Fruit fly (Drosophila melanogaster) whole organism, embryonic: ENCODE measurements around the gene Exn.
A peak's percentile ranks its signal among the peaks of the same experiment; 100 is the strongest.

Experiments used
- Abd-B ChIP-seq: fragments of 200-800 bp; sonication (Bioruptor generic); optimal IDR thresholded peaks from 2 replicates; lab custom pipeline; 2018; ENCODE audit warnings: missing biosample characterization, mild to moderate bottlenecking, missing genetic modification characterization, moderate library complexity
- Atf-2 ChIP-seq: fragments of 200-800 bp; sonication (Bioruptor generic); optimal IDR thresholded peaks from 2 replicates; lab custom pipeline; 2016; ENCODE audit warnings: missing biosample characterization, missing genetic modification characterization
- Atf6 ChIP-seq: fragments of 200-800 bp; sonication (Bioruptor generic); IDR thresholded peaks from 2 replicates; pipeline ENCODE4 v1.3.6; 2022; ENCODE audit warnings: missing biosample characterization, missing genetic modification characterization
- CG10462 ChIP-seq: fragments of 200-800 bp; sonication (Bioruptor generic); optimal IDR thresholded peaks from 2 replicates; lab custom pipeline; 2016; ENCODE audit warnings: missing biosample characterization, missing genetic modification characterization
- CG10979 ChIP-seq: fragments of 200-800 bp; sonication (Bioruptor generic); optimal IDR thresholded peaks from 2 replicates; lab custom pipeline; 2018; ENCODE audit warnings: missing biosample characterization, mild to moderate bottlenecking, missing genetic modification characterization, moderate library complexity
- CG13424 ChIP-seq: fragments of 200-800 bp; sonication (Bioruptor generic); optimal IDR thresholded peaks from 2 replicates; lab custom pipeline; 2019; ENCODE audit warnings: missing biosample characterization, mild to moderate bottlenecking, missing genetic modification characterization, moderate library complexity
- CG14014 ChIP-seq: fragments of 200-800 bp; sonication (Bioruptor generic); IDR thresholded peaks from 2 replicates; pipeline ENCODE4 v1.3.6; 2022; ENCODE audit warnings: missing biosample characterization, missing genetic modification characterization
- CG16813 ChIP-seq: fragments of 200-800 bp; sonication (Bioruptor generic); IDR thresholded peaks from 3 replicates; pipeline ENCODE4 v1.3.6; 2022; ENCODE audit warnings: missing biosample characterization, missing genetic modification characterization; ENCODE audit not compliant: partially characterized antibody
- CG17361 ChIP-seq: fragments of 200-800 bp; sonication (Bioruptor generic); IDR thresholded peaks from 3 replicates; pipeline ENCODE4 v1.3.6; 2022; ENCODE audit warnings: missing biosample characterization, missing genetic modification characterization
- CG17802 ChIP-seq: fragments of 200-800 bp; sonication (Bioruptor generic); optimal IDR thresholded peaks from 2 replicates; lab custom pipeline; 2018; ENCODE audit warnings: missing biosample characterization, mild to moderate bottlenecking, missing genetic modification characterization, moderate library complexity
- CG18599 ChIP-seq: fragments of 200-800 bp; sonication (Bioruptor generic); optimal IDR thresholded peaks from 3 replicates; lab custom pipeline; 2017; ENCODE audit warnings: missing biosample characterization, missing genetic modification characterization, mild to moderate bottlenecking, moderate library complexity, missing genetic modification reagents
- CG31224 ChIP-seq: fragments of 200-800 bp; sonication (Bioruptor generic); IDR thresholded peaks from 2 replicates; pipeline ENCODE4 v1.3.6; 2022; ENCODE audit warnings: missing biosample characterization, missing genetic modification characterization
- CG31441 ChIP-seq: fragments of 200-800 bp; sonication (Bioruptor generic); IDR thresholded peaks from 2 replicates; pipeline ENCODE4 v1.3.6; 2022; ENCODE audit warnings: missing biosample characterization, missing genetic modification characterization
- CG3163 ChIP-seq: fragments of 200-800 bp; sonication (Bioruptor generic); optimal IDR thresholded peaks from 3 replicates; lab custom pipeline; 2016; ENCODE audit warnings: missing biosample characterization, missing genetic modification characterization
- CG32767 ChIP-seq: fragments of 200-800 bp; sonication (Bioruptor generic); IDR thresholded peaks from 2 replicates; pipeline ENCODE4 v1.3.6; 2022; ENCODE audit warnings: missing biosample characterization, missing genetic modification characterization
- CG32772 ChIP-seq: fragments of 200-800 bp; sonication (Bioruptor generic); IDR thresholded peaks from 2 replicates; pipeline ENCODE4 v1.3.6; 2022; ENCODE audit warnings: missing biosample characterization, missing genetic modification characterization
- CG42726 ChIP-seq: fragments of 200-800 bp; sonication (Bioruptor generic); IDR thresholded peaks from 2 replicates; pipeline ENCODE4 v1.3.6; 2022; ENCODE audit warnings: missing biosample characterization, missing genetic modification characterization; ENCODE audit not compliant: partially characterized antibody
- CG6654 ChIP-seq: fragments of 200-800 bp; sonication (Bioruptor generic); optimal IDR thresholded peaks from 2 replicates; lab custom pipeline; 2017; ENCODE audit warnings: missing biosample characterization, mild to moderate bottlenecking, missing genetic modification characterization
- CG6683 ChIP-seq: fragments of 200-800 bp; sonication (Bioruptor generic); optimal IDR thresholded peaks from 2 replicates; lab custom pipeline; 2017; ENCODE audit warnings: missing biosample characterization, mild to moderate bottlenecking, missing genetic modification characterization, missing genetic modification reagents
- CG7357 ChIP-seq: fragments of 200-800 bp; sonication (Bioruptor generic); IDR thresholded peaks from 3 replicates; pipeline ENCODE4 v1.3.6; 2022; ENCODE audit warnings: missing biosample characterization, missing genetic modification characterization
- CG7839 ChIP-seq: fragments of 200-800 bp; sonication (Bioruptor generic); optimal IDR thresholded peaks from 3 replicates; lab custom pipeline; 2018; ENCODE audit warnings: missing biosample characterization, mild to moderate bottlenecking, missing genetic modification characterization, moderate library complexity
- CG9797 ChIP-seq: fragments of 200-800 bp; sonication (Bioruptor generic); optimal IDR thresholded peaks from 3 replicates; lab custom pipeline; 2018; ENCODE audit warnings: missing biosample characterization, mild to moderate bottlenecking, missing genetic modification characterization
- CG9932 ChIP-seq: fragments of 200-800 bp; sonication (Bioruptor generic); IDR thresholded peaks from 2 replicates; pipeline ENCODE4 v1.3.6; 2022; ENCODE audit warnings: missing biosample characterization, missing genetic modification characterization
- CoRest ChIP-seq: fragments of 200-800 bp; sonication (Bioruptor generic); optimal IDR thresholded peaks from 3 replicates; lab custom pipeline; 2018; ENCODE audit warnings: missing biosample characterization, mild to moderate bottlenecking, missing genetic modification characterization, moderate library complexity
- Doc2 ChIP-seq: fragments of 200-800 bp; sonication (Bioruptor generic); IDR thresholded peaks from 2 replicates; pipeline ENCODE4 v1.3.6; 2022; ENCODE audit warnings: missing biosample characterization, missing genetic modification characterization
- Dp ChIP-seq: fragments of 200-800 bp; sonication (Bioruptor generic); optimal IDR thresholded peaks from 2 replicates; lab custom pipeline; 2018; ENCODE audit warnings: missing biosample characterization, mild to moderate bottlenecking, missing genetic modification characterization, moderate library complexity
- Fer2 ChIP-seq: fragments of 200-800 bp; sonication (Bioruptor generic); optimal IDR thresholded peaks from 2 replicates; lab custom pipeline; 2018; ENCODE audit warnings: missing biosample characterization, mild to moderate bottlenecking, missing genetic modification characterization, moderate library complexity
- Gug ChIP-seq: fragments of 200-800 bp; sonication (Bioruptor generic); IDR thresholded peaks from 4 replicates; pipeline ENCODE4 v1.3.6; 2022; ENCODE audit warnings: missing biosample characterization, missing genetic modification characterization
- HHEX ChIP-seq: fragments of 200-800 bp; sonication (Bioruptor generic); optimal IDR thresholded peaks from 3 replicates; lab custom pipeline; 2017; ENCODE audit warnings: missing biosample characterization, mild to moderate bottlenecking, missing genetic modification characterization, missing genetic modification reagents
- Hmr ChIP-seq: fragments of 200-800 bp; sonication (Bioruptor generic); optimal IDR thresholded peaks from 3 replicates; lab custom pipeline; 2017; ENCODE audit warnings: mild to moderate bottlenecking, missing biosample characterization, missing genetic modification reagents, missing genetic modification characterization
- Myb ChIP-seq: fragments of 200-800 bp; sonication (Bioruptor generic); optimal IDR thresholded peaks from 2 replicates; lab custom pipeline; 2016; ENCODE audit warnings: missing biosample characterization, missing genetic modification characterization
- Oli ChIP-seq: fragments of 200-800 bp; sonication (Bioruptor generic); optimal IDR thresholded peaks from 2 replicates; lab custom pipeline; 2018; ENCODE audit warnings: missing biosample characterization, mild to moderate bottlenecking, missing genetic modification characterization, moderate library complexity
- Optix ChIP-seq: fragments of 200-800 bp; sonication (Bioruptor generic); IDR thresholded peaks from 3 replicates; pipeline ENCODE4 v1.3.6; 2022; ENCODE audit warnings: missing biosample characterization, missing genetic modification characterization
- Ptx1 ChIP-seq: fragments of 200-800 bp; sonication (Bioruptor generic); IDR thresholded peaks from 2 replicates; pipeline ENCODE4 v1.3.6; 2022; ENCODE audit warnings: missing biosample characterization, missing genetic modification characterization
- Stat92E ChIP-seq, 3 experiments: fragments of >200 bp in 2 of 3; fragments of 200-800 bp in 1 of 3; sonication (Bioruptor generic) in 1 of 3; optimal IDR thresholded peaks; 2 replicates each; lab custom pipeline; 2017 to 2019; ENCODE audit warnings: missing biosample characterization in 3 of 3, missing genetic modification characterization in 3 of 3, mild to moderate bottlenecking in 1 of 3, moderate library complexity in 1 of 3
- amos ChIP-seq: fragments of 200-800 bp; sonication (Bioruptor generic); IDR thresholded peaks from 2 replicates; pipeline ENCODE4 v1.3.6; 2022; ENCODE audit warnings: missing biosample characterization, missing genetic modification characterization; ENCODE audit not compliant: partially characterized antibody
- bab2 ChIP-seq: fragments of 200-800 bp; sonication (Bioruptor generic); optimal IDR thresholded peaks from 2 replicates; lab custom pipeline; 2016; ENCODE audit warnings: missing biosample characterization, missing genetic modification characterization
- bsh ChIP-seq, 2 experiments: fragments of 200-800 bp; sonication (Bioruptor generic); optimal IDR thresholded peaks; 2 replicates each; lab custom pipeline; 2017 to 2018; ENCODE audit warnings: mild to moderate bottlenecking in 2 of 2, missing biosample characterization in 2 of 2, missing genetic modification characterization in 2 of 2, moderate library complexity in 1 of 2
- btn ChIP-seq: fragments of 200-800 bp; sonication (Bioruptor generic); optimal IDR thresholded peaks from 2 replicates; lab custom pipeline; 2016; ENCODE audit warnings: missing biosample characterization, missing genetic modification characterization
- cad ChIP-seq: fragments of >200 bp; optimal IDR thresholded peaks from 2 replicates; lab custom pipeline; 2017; ENCODE audit warnings: missing biosample characterization, missing genetic modification characterization
- exex ChIP-seq: fragments of 200-800 bp; sonication (Bioruptor generic); optimal IDR thresholded peaks from 4 replicates; lab custom pipeline; 2018; ENCODE audit warnings: missing biosample characterization, mild to moderate bottlenecking, missing genetic modification characterization, moderate library complexity
- ken ChIP-seq: fragments of 200-800 bp; sonication (Bioruptor generic); IDR thresholded peaks from 3 replicates; pipeline ENCODE4 v1.3.6; 2022; ENCODE audit warnings: missing biosample characterization, missing genetic modification characterization
- kni ChIP-seq: fragments of 200-800 bp; sonication (Bioruptor generic); optimal IDR thresholded peaks from 3 replicates; lab custom pipeline; 2017; ENCODE audit warnings: mild to moderate bottlenecking, missing biosample characterization, missing genetic modification reagents, missing genetic modification characterization
- lab ChIP-seq: fragments of 200-800 bp; sonication (Bioruptor generic); optimal IDR thresholded peaks from 3 replicates; lab custom pipeline; 2017; ENCODE audit warnings: missing biosample characterization, missing genetic modification characterization, mild to moderate bottlenecking, moderate library complexity, missing genetic modification reagents
- p53 ChIP-seq: fragments of 200-800 bp; sonication (Bioruptor generic); optimal IDR thresholded peaks from 2 replicates; lab custom pipeline; 2016; ENCODE audit warnings: missing biosample characterization, missing genetic modification characterization
- pho ChIP-seq: fragments of 200-800 bp; sonication (Bioruptor generic); optimal IDR thresholded peaks from 2 replicates; lab custom pipeline; 2016; ENCODE audit warnings: missing biosample characterization, missing genetic modification characterization
- pnt ChIP-seq: fragments of 200-800 bp; sonication (Bioruptor generic); optimal IDR thresholded peaks from 3 replicates; lab custom pipeline; 2016; ENCODE audit warnings: missing biosample characterization, missing genetic modification characterization
- stc ChIP-seq: fragments of 200-800 bp; sonication (Bioruptor generic); IDR thresholded peaks from 2 replicates; pipeline ENCODE4 v1.3.6; 2022; ENCODE audit warnings: missing biosample characterization, missing genetic modification characterization
- tup ChIP-seq: fragments of 200-800 bp; sonication (Bioruptor generic); optimal IDR thresholded peaks from 2 replicates; lab custom pipeline; 2016; ENCODE audit warnings: missing biosample characterization, mild to moderate bottlenecking, missing genetic modification characterization, moderate library complexity
- wor ChIP-seq: fragments of 200-800 bp; sonication (Bioruptor generic); IDR thresholded peaks from 2 replicates; pipeline ENCODE4 v1.3.6; 2022; ENCODE audit warnings: missing biosample characterization, missing genetic modification characterization

Gene Exn

DNA sequence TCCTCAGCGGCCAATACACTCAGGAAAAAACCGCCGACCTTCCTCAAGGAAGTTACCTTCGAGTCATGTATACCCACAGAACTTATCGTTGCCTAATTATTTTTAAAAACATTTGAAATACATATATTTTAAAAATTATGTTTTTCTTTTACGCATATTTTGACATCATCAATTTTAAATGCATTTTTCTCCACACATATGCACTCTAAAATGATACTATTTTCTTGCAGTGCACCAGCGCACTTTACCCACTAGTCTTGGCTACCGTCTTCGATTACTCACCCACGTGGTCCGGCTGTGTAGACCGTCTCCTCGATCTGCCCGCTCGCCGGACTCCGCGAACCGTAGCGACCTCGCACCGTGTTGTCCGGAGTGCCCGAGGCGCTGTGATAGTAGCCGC, 28.5 kb upstream of the Exn start:
- no peak for TF ChIP-seq Stat92E (GFP tag; optimal IDR thresholded peaks at IDR 0.05; lab: Kevin White, UChicago)
- no peak for TF ChIP-seq amos (GFP tag; lab: Robert Waterston, UW)
- no peak for TF ChIP-seq CG17802 (tag; lab: Kevin White, UChicago)
- TF ChIP-seq CG14014 (GFP tag; lab: Robert Waterston, UW): no peak
- no peak for TF ChIP-seq tup
- peak; percentile 37 for TF ChIP-seq CG10979
- no peak for TF ChIP-seq p53 (GFP tag; lab: Kevin White, UChicago)
- TF ChIP-seq btn: no peak
- no peak for TF ChIP-seq cad
- TF ChIP-seq ken: no peak
- no peak for TF ChIP-seq Doc2 (GFP tag; lab: Robert Waterston, UW)
- no peak for TF ChIP-seq CG9797 (GFP tag; lab: Kevin White, UChicago)
- TF ChIP-seq Fer2 (tag; lab: Kevin White, UChicago): no peak
- TF ChIP-seq CG6654 (GFP tag; lab: Kevin White, UChicago): no peak
- no peak for TF ChIP-seq CG32772 (GFP tag; lab: Robert Waterston, UW)
- no peak for TF ChIP-seq Hmr (GFP tag; lab: Kevin White, UChicago)
- TF ChIP-seq CG31441 (GFP tag; lab: Robert Waterston, UW): 0 out of 2 replicates have a peak, but pooled peaks have one; percentile 10
- no peak for TF ChIP-seq pnt (GFP tag; lab: Kevin White, UChicago)
- no peak for TF ChIP-seq Gug
- TF ChIP-seq Dp (GFP tag; lab: Kevin White, UChicago): no peak
- TF ChIP-seq CG9932 (GFP tag; lab: Robert Waterston, UW): peak; percentile 38
- TF ChIP-seq CG18599 (GFP tag; lab: Kevin White, UChicago): no peak
- no peak for TF ChIP-seq CG16813 (GFP tag; lab: Robert Waterston, UW)
- TF ChIP-seq CG17361 (GFP tag; lab: Robert Waterston, UW): 0 out of 3 replicates have a peak, but pooled peaks have one; percentile 23
- no peak for TF ChIP-seq CG6683 (GFP tag; lab: Kevin White, UChicago)
- no peak for TF ChIP-seq stc (GFP tag; lab: Robert Waterston, UW)
- no peak for TF ChIP-seq Atf-2 (GFP tag; lab: Kevin White, UChicago)
- TF ChIP-seq lab (GFP tag; lab: Kevin White, UChicago): no peak
- 0 out of 3 replicates have a peak, but pooled peaks have one; percentile 8 for TF ChIP-seq Optix (GFP tag; lab: Robert Waterston, UW)
- no peak for TF ChIP-seq kni (GFP tag; lab: Kevin White, UChicago)
- no peak for TF ChIP-seq CG31224
- TF ChIP-seq Atf6: 0 out of 2 replicates have a peak, but pooled peaks have one; percentile 23
- no peak for TF ChIP-seq Ptx1 (GFP tag; lab: Robert Waterston, UW)
- TF ChIP-seq CG13424 (tag; lab: Kevin White, UChicago): peak; percentile 37
- TF ChIP-seq CoRest (tag; lab: Kevin White, UChicago): peak; percentile 41
- TF ChIP-seq wor: 0 out of 2 replicates have a peak, but pooled peaks have one; percentile 20
- TF ChIP-seq bsh (GFP tag; optimal IDR thresholded peaks at IDR 0.05; lab: Kevin White, UChicago): peak in 1 of 2 experiments; percentile 48
- peak; percentile 29 for TF ChIP-seq bab2
- no peak for TF ChIP-seq CG42726 (GFP tag; lab: Robert Waterston, UW)
- TF ChIP-seq CG10462: no peak
- TF ChIP-seq pho (GFP tag; lab: Kevin White, UChicago): no peak
- no peak for TF ChIP-seq CG32767
- TF ChIP-seq HHEX (GFP tag; lab: Kevin White, UChicago): no peak
- TF ChIP-seq Abd-B (GFP tag; lab: Kevin White, UChicago): no peak
- TF ChIP-seq exex (tag; lab: Kevin White, UChicago): no peak
- TF ChIP-seq Oli: peak; percentile 46
- TF ChIP-seq Myb (GFP tag; lab: Kevin White, UChicago): peak; percentile 6
- no peak for TF ChIP-seq CG3163 (GFP tag; lab: Kevin White, UChicago)
- peak; percentile 42 for TF ChIP-seq CG7839 (tag; lab: Kevin White, UChicago)
- no peak for TF ChIP-seq CG7357 (GFP tag; lab: Robert Waterston, UW)
